Worm (Caenorhabditis elegans): ENCODE measurements around the gene fbxc-26.

The fbxc-26 gene

ce11 chrII:1682218-1682617 lies 12.2 kb downstream of the fbxc-26 start, which contains the start of gene fbxb-26:
Gene fbxb-26, plus strand, starts transcription at chrII:1682518.
- TF ChIP-seq C34F6.9 (tag; optimal IDR thresholded peaks at IDR 0.05) (no peak), fos-1 (tag; optimal IDR thresholded peaks at IDR 0.05) (no peak), Y55F3AM.14 (GFP tag; optimal IDR thresholded peaks at IDR 0.05) (no peak), aly-2 (tag; optimal IDR thresholded peaks at IDR 0.05) (no peak), crh-2 (tag; optimal IDR thresholded peaks at IDR 0.05) (no peak), skn-1 (tag; optimal IDR thresholded peaks at IDR 0.05) (no peak), snpc-4 (tag; optimal IDR thresholded peaks at IDR 0.05) (no peak), nhr-25 (tag; optimal IDR thresholded peaks at IDR 0.05) (no peak), unc-62 (GFP tag; optimal IDR thresholded peaks at IDR 0.05) (no peak), ztf-4 (tag; optimal IDR thresholded peaks at IDR 0.05) (no peak), alr-1 (tag; optimal IDR thresholded peaks at IDR 0.05) (no peak), peb-1 (tag; optimal IDR thresholded peaks at IDR 0.05) (no peak), ZK546.5 (tag; optimal IDR thresholded peaks at IDR 0.05) (no peak), unc-55 (GFP tag; optimal IDR thresholded peaks at IDR 0.05) (no peak), nhr-23 (tag; optimal IDR thresholded peaks at IDR 0.05) (no peak), sem-4 (tag; optimal IDR thresholded peaks at IDR 0.05) (no peak), ztf-11 (tag; optimal IDR thresholded peaks at IDR 0.05) (no peak)

ce11 chrII:1679081-1679480 lies 15.3 kb downstream of the fbxc-26 start, which contains the start of gene irld-36:
Gene irld-36, plus strand, starts transcription at chrII:1679381.
- TF ChIP-seq alr-1 (tag; optimal IDR thresholded peaks at IDR 0.05) (no peak), nhr-21 (tag; optimal IDR thresholded peaks at IDR 0.05) (no peak), nhr-12 (tag; optimal IDR thresholded peaks at IDR 0.05) (no peak), nhr-6 (tag; optimal IDR thresholded peaks at IDR 0.05) (no peak), F13H6.1 (tag; optimal IDR thresholded peaks at IDR 0.05) (no peak), blmp-1 (tag; optimal IDR thresholded peaks at IDR 0.05; ENCODE audit: insufficient read depth) (no peak), lsy-2 (tag; optimal IDR thresholded peaks at IDR 0.05) (no peak), unc-55 (GFP tag; optimal IDR thresholded peaks at IDR 0.05) (no peak), nhr-23 (tag; optimal IDR thresholded peaks at IDR 0.05) (no peak)

ce11 chrII:1676088-1676487 lies 18.3 kb downstream of the fbxc-26 start, which contains the start of gene fbxb-17:
Gene fbxb-17, plus strand, starts transcription at chrII:1676388.
- TF ChIP-seq Y55F3AM.14 (GFP tag; optimal IDR thresholded peaks at IDR 0.05) (no peak), nhr-23 (tag; optimal IDR thresholded peaks at IDR 0.05) (peak; percentile 1)

- TF ChIP-seq ztf-1 (GFP tag; conservative IDR thresholded peaks at IDR 0.05) (no peak), nhr-12 (tag; optimal IDR thresholded peaks at IDR 0.05) (no peak), sma-3 (GFP tag; optimal IDR thresholded peaks at IDR 0.05) (no peak), aly-2 (tag; optimal IDR thresholded peaks at IDR 0.05) (no peak), gmeb-1 (tag; optimal IDR thresholded peaks at IDR 0.05) (no peak), unc-55 (GFP tag; optimal IDR thresholded peaks at IDR 0.05) (no peak), ama-1 (optimal IDR thresholded peaks at IDR 0.05) (no peak), lsy-2 (tag; optimal IDR thresholded peaks at IDR 0.05) (no peak), nhr-11 (tag; optimal IDR thresholded peaks at IDR 0.05) (no peak), blmp-1 (tag; optimal IDR thresholded peaks at IDR 0.05; ENCODE audit: insufficient read depth) (no peak), nhr-23 (tag; optimal IDR thresholded peaks at IDR 0.05) (no peak), ZK546.5 (tag; optimal IDR thresholded peaks at IDR 0.05) (no peak), elt-3 (tag; optimal IDR thresholded peaks at IDR 0.05) (no peak)
Measured at ce11 chrII:1672673-1673072, 21.8 kb downstream of the fbxc-26 start.

- no peak for TF ChIP-seq mbf-1 (tag; optimal IDR thresholded peaks at IDR 0.05)
- TF ChIP-seq R02D3.7 (tag; optimal IDR thresholded peaks at IDR 0.05) = no peak
- TF ChIP-seq ztf-1 (GFP tag; conservative IDR thresholded peaks at IDR 0.05) = no peak
Measured at ce11 chrII:1670985-1671384, 23.4 kb downstream of the fbxc-26 start.

ce11 chrII:1670260-1670879 lies 24.1 kb downstream of the fbxc-26 start, which contains the start of gene nhx-6:
Gene nhx-6, plus strand, starts transcription at chrII:1670829.
- TF ChIP-seq nhr-23 (tag; optimal IDR thresholded peaks at IDR 0.05) (peak; percentile 9), mdl-1 (tag; optimal IDR thresholded peaks at IDR 0.05) (no peak)
